Worm (Caenorhabditis elegans) whole organism, L3 larva: ENCODE data around the gene Y116A8C.43.

ENCODE experiments used
- R02D3.7 ChIP-seq: fragments of 150-350 bp; optimal IDR thresholded peaks from 2 replicates; lab custom pipeline; 2014; ENCODE audit warnings: missing biosample characterization, missing genetic modification characterization
- aly-2 ChIP-seq: fragments of 150-350 bp; optimal IDR thresholded peaks from 2 replicates; lab custom pipeline; 2014; ENCODE audit warnings: missing biosample characterization, missing genetic modification characterization
- ama-1 ChIP-seq: fragments of 150-350 bp; optimal IDR thresholded peaks from 2 replicates; lab custom pipeline; 2018
- ceh-28 ChIP-seq: fragments of 150-350 bp; optimal IDR thresholded peaks from 2 replicates; lab custom pipeline; 2014; ENCODE audit warnings: missing biosample characterization, missing genetic modification reagents, missing genetic modification characterization
- ceh-82 ChIP-seq: fragments of 150-350 bp; optimal IDR thresholded peaks from 2 replicates; lab custom pipeline; 2014; ENCODE audit warnings: missing biosample characterization, missing genetic modification characterization
- daf-12 ChIP-seq: fragments of 150-350 bp; optimal IDR thresholded peaks from 2 replicates; lab custom pipeline; 2014; ENCODE audit warnings: missing biosample characterization, missing genetic modification reagents, missing genetic modification characterization
- elt-2 ChIP-seq: sonication (generic microtip); optimal IDR thresholded peaks from 2 replicates; lab custom pipeline; 2016; ENCODE audit warnings: missing genetic modification reagents, mild to moderate bottlenecking, missing genetic modification characterization, missing compliant biosample characterization
- eor-1 ChIP-seq, 2 experiments: fragments of 150-350 bp; optimal IDR thresholded peaks; 2 replicates each; lab custom pipeline; 2014 to 2018; ENCODE audit warnings: missing biosample characterization in 2 of 2, missing genetic modification characterization in 2 of 2
- fkh-10 ChIP-seq: sonication (generic microtip); optimal IDR thresholded peaks from 2 replicates; lab custom pipeline; 2017; ENCODE audit warnings: missing biosample characterization, missing genetic modification reagents, missing genetic modification characterization
- fos-1 ChIP-seq: fragments of 150-350 bp; optimal IDR thresholded peaks from 2 replicates; lab custom pipeline; 2014; ENCODE audit warnings: missing biosample characterization, missing genetic modification characterization
- hmg-11 ChIP-seq: sonication (generic microtip); optimal IDR thresholded peaks from 2 replicates; lab custom pipeline; 2016; ENCODE audit warnings: missing genetic modification characterization, missing compliant biosample characterization
- jun-1 ChIP-seq: fragments of 150-350 bp; optimal IDR thresholded peaks from 2 replicates; lab custom pipeline; 2014; ENCODE audit warnings: missing biosample characterization, missing genetic modification reagents, missing genetic modification characterization
- lin-15B ChIP-seq: fragments of 150-350 bp; optimal IDR thresholded peaks from 2 replicates; lab custom pipeline; 2014; ENCODE audit warnings: missing biosample characterization, missing genetic modification characterization
- lin-39 ChIP-seq: fragments of 150-350 bp; optimal IDR thresholded peaks from 2 replicates; lab custom pipeline; 2018; ENCODE audit warnings: missing biosample characterization, missing genetic modification reagents, missing genetic modification characterization
- lsy-12 ChIP-seq: sonication (generic microtip); optimal IDR thresholded peaks from 2 replicates; lab custom pipeline; 2016; ENCODE audit warnings: mild to moderate bottlenecking, missing genetic modification characterization, missing compliant biosample characterization
- mdl-1 ChIP-seq: fragments of 150-350 bp; optimal IDR thresholded peaks from 2 replicates; lab custom pipeline; 2014; ENCODE audit warnings: missing biosample characterization, missing genetic modification characterization
- nfya-1 ChIP-seq: sonication (generic microtip); optimal IDR thresholded peaks from 2 replicates; lab custom pipeline; 2017; ENCODE audit warnings: missing genetic modification characterization, mild to moderate bottlenecking, missing compliant biosample characterization, antibody characterized with exemption, moderate library complexity; ENCODE audit not compliant: insufficient read depth
- nhr-11 ChIP-seq: fragments of 150-350 bp; optimal IDR thresholded peaks from 2 replicates; lab custom pipeline; 2014; ENCODE audit warnings: missing biosample characterization, missing genetic modification characterization
- nhr-12 ChIP-seq: fragments of 150-350 bp; optimal IDR thresholded peaks from 2 replicates; lab custom pipeline; 2014; ENCODE audit warnings: missing biosample characterization, missing genetic modification characterization
- nhr-23 ChIP-seq: fragments of 150-350 bp; optimal IDR thresholded peaks from 2 replicates; lab custom pipeline; 2014; ENCODE audit warnings: missing biosample characterization, missing genetic modification reagents, missing genetic modification characterization
- nhr-25 ChIP-seq: sonication (generic microtip); optimal IDR thresholded peaks from 2 replicates; lab custom pipeline; 2017; ENCODE audit warnings: missing biosample characterization, missing genetic modification characterization
- nhr-28 ChIP-seq: fragments of 150-350 bp; optimal IDR thresholded peaks from 2 replicates; lab custom pipeline; 2014; ENCODE audit warnings: missing biosample characterization, missing genetic modification characterization
- nhr-43 ChIP-seq: sonication (generic microtip); optimal IDR thresholded peaks from 2 replicates; lab custom pipeline; 2016; ENCODE audit warnings: mild to moderate bottlenecking, missing genetic modification characterization, missing compliant biosample characterization; ENCODE audit not compliant: poor library complexity, severe bottlenecking
- nhr-67 ChIP-seq: fragments of 150-350 bp; optimal IDR thresholded peaks from 2 replicates; lab custom pipeline; 2014; ENCODE audit warnings: missing biosample characterization, missing genetic modification characterization
- nhr-76 ChIP-seq: fragments of 150-350 bp; sonication (generic microtip); optimal IDR thresholded peaks from 5 replicates; lab custom pipeline; 2014; ENCODE audit warnings: missing biosample characterization, missing genetic modification characterization
- nhr-77 ChIP-seq: fragments of 150-350 bp; optimal IDR thresholded peaks from 2 replicates; lab custom pipeline; 2014; ENCODE audit warnings: missing biosample characterization, missing genetic modification characterization
- pha-4 ChIP-seq: fragments of 150-350 bp; optimal IDR thresholded peaks from 2 replicates; lab custom pipeline; 2014; ENCODE audit warnings: missing biosample characterization, missing genetic modification reagents, missing genetic modification characterization
- pqm-1 ChIP-seq: fragments of 150-350 bp; optimal IDR thresholded peaks from 2 replicates; lab custom pipeline; 2017; ENCODE audit warnings: missing biosample characterization, missing genetic modification characterization, inconsistent platforms
- sea-2 ChIP-seq: fragments of 150-350 bp; sonication (generic microtip); optimal IDR thresholded peaks from 4 replicates; lab custom pipeline; 2014; ENCODE audit warnings: missing biosample characterization, missing genetic modification reagents, missing genetic modification characterization
- skn-1 ChIP-seq: fragments of 150-350 bp; optimal IDR thresholded peaks from 2 replicates; lab custom pipeline; 2014; ENCODE audit warnings: missing biosample characterization, missing genetic modification characterization
- snpc-4 ChIP-seq: fragments of 150-350 bp; optimal IDR thresholded peaks from 2 replicates; lab custom pipeline; 2014; ENCODE audit warnings: missing biosample characterization, missing genetic modification characterization
- zag-1 ChIP-seq: fragments of 150-350 bp; optimal IDR thresholded peaks from 2 replicates; lab custom pipeline; 2014; ENCODE audit warnings: missing biosample characterization, missing genetic modification characterization
- ztf-11 ChIP-seq: fragments of 150-350 bp; optimal IDR thresholded peaks from 2 replicates; lab custom pipeline; 2014; ENCODE audit warnings: missing biosample characterization, missing genetic modification characterization
- ztf-4 ChIP-seq: fragments of 150-350 bp; optimal IDR thresholded peaks from 2 replicates; lab custom pipeline; 2014; ENCODE audit warnings: missing biosample characterization, missing genetic modification characterization

The Y116A8C.43 gene

ce11 chrIV:17084317-17084716 lies 4.3 kb upstream of the Y116A8C.43 start:
- TF ChIP-seq nhr-11 (tag; lab: Kevin White, UChicago): no peak
- TF ChIP-seq lin-15B (tag; lab: Kevin White, UChicago): peak; percentile 46
- TF ChIP-seq ceh-82 (tag; lab: Kevin White, UChicago): no peak
- no peak for TF ChIP-seq nhr-67 (tag; lab: Kevin White, UChicago)
- TF ChIP-seq daf-12 (tag; lab: Kevin White, UChicago): no peak
- peak; percentile 15 for TF ChIP-seq pha-4
- peak; percentile 0 for TF ChIP-seq nfya-1 (tag; lab: Kevin White, UChicago)
- no peak for TF ChIP-seq zag-1 (tag; lab: Kevin White, UChicago)
- no peak for TF ChIP-seq nhr-28 (tag; lab: Kevin White, UChicago)
- TF ChIP-seq sea-2: no peak
- TF ChIP-seq hmg-11 (tag; lab: Kevin White, UChicago): peak; percentile 12
- TF ChIP-seq R02D3.7 (tag; lab: Kevin White, UChicago): no peak

- TF ChIP-seq eor-1 (tag; optimal IDR thresholded peaks at IDR 0.05; lab: Kevin White, UChicago): no peak
- no peak for TF ChIP-seq jun-1
- TF ChIP-seq ceh-28 (tag; lab: Kevin White, UChicago): no peak
These were observed 3.8 kb upstream of the Y116A8C.43 start for ce11 chrIV:17084839-17085238.

- TF ChIP-seq nhr-28 (tag; lab: Kevin White, UChicago) (no peak), pha-4 (peak; percentile 85), jun-1 (no peak), ceh-82 (tag; lab: Kevin White, UChicago) (no peak), nhr-76 (tag; lab: Kevin White, UChicago) (no peak), nhr-12 (tag; lab: Kevin White, UChicago) (no peak), R02D3.7 (tag; lab: Kevin White, UChicago) (peak; percentile 29), ceh-28 (tag; lab: Kevin White, UChicago) (peak; percentile 22), pqm-1 (tag; lab: Kevin White, UChicago) (peak; percentile 1), lin-39 (tag; lab: Kevin White, UChicago) (peak; percentile 55), sea-2 (no peak), nhr-23 (tag; lab: Kevin White, UChicago) (peak; percentile 73), lsy-12 (tag; lab: Kevin White, UChicago) (peak; percentile 56), aly-2 (tag; lab: Kevin White, UChicago) (no peak), nfya-1 (tag; lab: Kevin White, UChicago) (peak; percentile 77), elt-2 (peak; percentile 52), lin-15B (tag; lab: Kevin White, UChicago) (peak; percentile 91), nhr-25 (peak; percentile 41), nhr-11 (tag; lab: Kevin White, UChicago) (no peak), skn-1 (tag; lab: Kevin White, UChicago) (no peak), hmg-11 (tag; lab: Kevin White, UChicago) (peak; percentile 82), snpc-4 (peak; percentile 43), mdl-1 (tag; lab: Kevin White, UChicago) (no peak), fos-1 (tag; lab: Kevin White, UChicago) (no peak), fkh-10 (GFP tag; lab: Kevin White, UChicago) (peak; percentile 19)
- TF ChIP-seq, all 47 proteins: peak for 14
These were observed 1.1 kb upstream of the Y116A8C.43 start, which contains the start of the genes snx-13 and snr-1 for ce11 chrIV:17087384-17088099. snx-13 (minus strand) TSS chrIV:17087438. snr-1 (plus strand) TSS chrIV:17088049.

- TF ChIP-seq snpc-4 (no peak), nhr-77 (tag; lab: Kevin White, UChicago) (no peak), lin-39 (tag; lab: Kevin White, UChicago) (no peak), pha-4 (peak; percentile 91)
These were observed 5.0 kb downstream of the Y116A8C.43 start, which contains the start of gene Y116A8C.29 for ce11 chrIV:17093701-17094100. Y116A8C.29 (plus strand) TSS chrIV:17094028.

- TF ChIP-seq lin-39 (tag; lab: Kevin White, UChicago) (no peak), sea-2 (no peak), nhr-77 (tag; lab: Kevin White, UChicago) (no peak), ama-1 (lab: Kevin White, UChicago) (no peak), aly-2 (tag; lab: Kevin White, UChicago) (no peak), nhr-11 (tag; lab: Kevin White, UChicago) (no peak), nhr-43 (tag; lab: Kevin White, UChicago) (no peak), mdl-1 (tag; lab: Kevin White, UChicago) (no peak), ztf-4 (no peak), hmg-11 (tag; lab: Kevin White, UChicago) (no peak), ztf-11 (tag; lab: Kevin White, UChicago) (no peak)
These were observed 7.5 kb downstream of the Y116A8C.43 start, which contains the start of gene Y116A8C.27 for ce11 chrIV:17096168-17096567. Y116A8C.27 (minus strand) TSS chrIV:17096268.
